Fruit fly (Drosophila melanogaster): ENCODE measurements around the gene CG7601.

- no peak for TF ChIP-seq CG8478 (optimal IDR thresholded peaks at IDR 0.05)
- no peak for TF ChIP-seq Dll (optimal IDR thresholded peaks at IDR 0.05)
- TF ChIP-seq pan (optimal IDR thresholded peaks at IDR 0.05): no peak
- TF ChIP-seq usp (GFP tag; optimal IDR thresholded peaks at IDR 0.05): no peak
These were observed 28.2 kb downstream of the CG7601 start for dm6 chr3R:29708322-29708721.

Data from whole organism.